Worm (Caenorhabditis elegans) whole organism, L4/young adult: ENCODE results near the gene let-70.

Experiments used
- W03F9.2 ChIP-seq: fragments of 150-350 bp; optimal IDR thresholded peaks from 2 replicates; lab custom pipeline; 2014; ENCODE audit warnings: missing biosample characterization, missing genetic modification characterization
- him-1 ChIP-seq: sonication (generic microtip); optimal IDR thresholded peaks from 2 replicates; lab custom pipeline; 2016; ENCODE audit warnings: missing genotype, missing genetic modification reagents, missing genetic modification characterization, missing compliant biosample characterization

ce11 chrIV:11049806-11050205 lies 32.2 kb downstream of the let-70 start, which contains the start of gene F36H1.3:
- TF ChIP-seq him-1 (no peak), W03F9.2 (tag; lab: Kevin White, UChicago) (no peak)
